Worm (Caenorhabditis elegans): ENCODE measurements around the gene ZK1320.2.

ZK1320.2 gene

ce11 chrII:9649191-9649590 lies 9.6 kb downstream of the ZK1320.2 start, which contains the start of gene ZK1307.9:
Gene ZK1307.9 (plus strand): TSS chrII:9649491.
- TF ChIP-seq alr-1 (tag; optimal IDR thresholded peaks at IDR 0.05) (no peak), F13H6.1 (tag; optimal IDR thresholded peaks at IDR 0.05) (no peak), nhr-25 (tag; optimal IDR thresholded peaks at IDR 0.05) (no peak), dmd-4 (tag; optimal IDR thresholded peaks at IDR 0.05) (no peak), sem-4 (tag; optimal IDR thresholded peaks at IDR 0.05) (no peak)

ce11 chrII:9646928-9647838 lies 11.6 kb downstream of the ZK1320.2 start, which contains the start of gene sqv-8:
Gene sqv-8 (plus strand): TSS chrII:9646978.
- TF ChIP-seq elt-1 (tag; optimal IDR thresholded peaks at IDR 0.05) (no peak), aly-2 (tag; optimal IDR thresholded peaks at IDR 0.05) (no peak), ztf-4 (tag; optimal IDR thresholded peaks at IDR 0.05) (no peak), nhr-10 (tag; optimal IDR thresholded peaks at IDR 0.05) (no peak), ZK546.5 (tag; optimal IDR thresholded peaks at IDR 0.05) (no peak), skn-1 (tag; optimal IDR thresholded peaks at IDR 0.05) (no peak), nhr-23 (tag; optimal IDR thresholded peaks at IDR 0.05) (no peak), sma-3 (GFP tag; optimal IDR thresholded peaks at IDR 0.05) (no peak), R02D3.7 (tag; optimal IDR thresholded peaks at IDR 0.05) (no peak), crh-2 (tag; optimal IDR thresholded peaks at IDR 0.05) (peak; percentile 21), mbf-1 (tag; optimal IDR thresholded peaks at IDR 0.05) (no peak), nhr-129 (tag; optimal IDR thresholded peaks at IDR 0.05) (peak; percentile 27), lsy-2 (tag; optimal IDR thresholded peaks at IDR 0.05) (peak in 1 of 2 experiments; percentile 34), zag-1 (tag; optimal IDR thresholded peaks at IDR 0.05) (no peak), nhr-11 (tag; optimal IDR thresholded peaks at IDR 0.05) (no peak), mdl-1 (tag; optimal IDR thresholded peaks at IDR 0.05) (no peak), blmp-1 (tag; optimal IDR thresholded peaks at IDR 0.05; ENCODE audit: insufficient read depth) (no peak), mab-5 (tag; optimal IDR thresholded peaks at IDR 0.05) (no peak), ztf-11 (tag; optimal IDR thresholded peaks at IDR 0.05) (no peak), nhr-25 (tag; optimal IDR thresholded peaks at IDR 0.05) (no peak), nhr-12 (tag; optimal IDR thresholded peaks at IDR 0.05) (no peak), C34F6.9 (tag; optimal IDR thresholded peaks at IDR 0.05) (peak; percentile 82), egl-27 (tag; optimal IDR thresholded peaks at IDR 0.05) (no peak), elt-3 (tag; optimal IDR thresholded peaks at IDR 0.05) (no peak), sma-9 (GFP tag; optimal IDR thresholded peaks at IDR 0.05) (peak; percentile 32), sma-9 (tag; optimal IDR thresholded peaks at IDR 0.05) (no peak), unc-55 (GFP tag; optimal IDR thresholded peaks at IDR 0.05) (peak; percentile 33), nhr-237 (tag; optimal IDR thresholded peaks at IDR 0.05) (no peak), fos-1 (tag; optimal IDR thresholded peaks at IDR 0.05) (peak; percentile 16), nhr-6 (tag; optimal IDR thresholded peaks at IDR 0.05) (no peak), sem-4 (tag; optimal IDR thresholded peaks at IDR 0.05) (no peak), dmd-4 (tag; optimal IDR thresholded peaks at IDR 0.05) (no peak), alr-1 (tag; optimal IDR thresholded peaks at IDR 0.05) (no peak)

ce11 chrII:9646122-9646555 lies 12.7 kb downstream of the ZK1320.2 start:
- no peak for TF ChIP-seq skn-1 (tag; optimal IDR thresholded peaks at IDR 0.05)
- no peak for TF ChIP-seq lin-39 (tag; optimal IDR thresholded peaks at IDR 0.05)
- TF ChIP-seq unc-55 (GFP tag; optimal IDR thresholded peaks at IDR 0.05) = peak; percentile 88
- peak; percentile 79 for TF ChIP-seq crh-2 (tag; optimal IDR thresholded peaks at IDR 0.05)
- peak; percentile 51 for TF ChIP-seq sma-3 (GFP tag; optimal IDR thresholded peaks at IDR 0.05)
- TF ChIP-seq zag-1 (tag; optimal IDR thresholded peaks at IDR 0.05) = no peak
- TF ChIP-seq nhr-77 (tag; optimal IDR thresholded peaks at IDR 0.05) = no peak
- no peak for TF ChIP-seq unc-39 (tag; optimal IDR thresholded peaks at IDR 0.05)
- peak; percentile 76 for TF ChIP-seq sma-9 (GFP tag; optimal IDR thresholded peaks at IDR 0.05)
- TF ChIP-seq sma-9 (tag; optimal IDR thresholded peaks at IDR 0.05) = no peak
- peak; percentile 78 for TF ChIP-seq blmp-1 (tag; optimal IDR thresholded peaks at IDR 0.05; ENCODE audit: insufficient read depth)
- TF ChIP-seq ztf-4 (tag; optimal IDR thresholded peaks at IDR 0.05) = peak; percentile 72
- no peak for TF ChIP-seq R02D3.7 (tag; optimal IDR thresholded peaks at IDR 0.05)
- peak; percentile 35 for TF ChIP-seq lin-11 (tag; optimal IDR thresholded peaks at IDR 0.05)
- TF ChIP-seq snpc-4 (tag; optimal IDR thresholded peaks at IDR 0.05) = no peak
- peak; percentile 86 for TF ChIP-seq C34F6.9 (tag; optimal IDR thresholded peaks at IDR 0.05)
- TF ChIP-seq lin-13 (GFP tag; optimal IDR thresholded peaks at IDR 0.05) = peak; percentile 45
- no peak for TF ChIP-seq aly-2 (tag; optimal IDR thresholded peaks at IDR 0.05)
- peak; percentile 35 for TF ChIP-seq ceh-16 (tag; optimal IDR thresholded peaks at IDR 0.05)
- no peak for TF ChIP-seq ZK546.5 (tag; optimal IDR thresholded peaks at IDR 0.05)
- no peak for TF ChIP-seq dmd-4 (tag; optimal IDR thresholded peaks at IDR 0.05)
- peak; percentile 73 for TF ChIP-seq sem-4 (tag; optimal IDR thresholded peaks at IDR 0.05)
- TF ChIP-seq nhr-6 (tag; optimal IDR thresholded peaks at IDR 0.05) = peak; percentile 12
- peak; percentile 32 to 74 for TF ChIP-seq lsy-2 (tag; optimal IDR thresholded peaks at IDR 0.05)
- peak; percentile 53 for TF ChIP-seq nhr-21 (tag; optimal IDR thresholded peaks at IDR 0.05)
- peak in 1 of 2 experiments; percentile 39 for TF ChIP-seq mdl-1 (tag; optimal IDR thresholded peaks at IDR 0.05)
- TF ChIP-seq Y55F3AM.14 (GFP tag; optimal IDR thresholded peaks at IDR 0.05) = peak; percentile 75
- no peak for TF ChIP-seq nhr-12 (tag; optimal IDR thresholded peaks at IDR 0.05)
- TF ChIP-seq nhr-23 (tag; optimal IDR thresholded peaks at IDR 0.05) = no peak
- TF ChIP-seq fos-1 (tag; optimal IDR thresholded peaks at IDR 0.05) = peak; percentile 95
- peak; percentile 80 for TF ChIP-seq egl-27 (tag; optimal IDR thresholded peaks at IDR 0.05)
- no peak for TF ChIP-seq unc-62 (GFP tag; optimal IDR thresholded peaks at IDR 0.05)
- peak; percentile 94 for TF ChIP-seq nhr-129 (tag; optimal IDR thresholded peaks at IDR 0.05)
- no peak for TF ChIP-seq peb-1 (tag; optimal IDR thresholded peaks at IDR 0.05)
- TF ChIP-seq ztf-11 (tag; optimal IDR thresholded peaks at IDR 0.05) = no peak

Measured in whole organism, L2 larva.